Worm (Caenorhabditis elegans): ENCODE data around the gene del-2.
A peak's percentile ranks its signal among the peaks of the same experiment; 100 is the strongest.

Gene del-2

DNA sequence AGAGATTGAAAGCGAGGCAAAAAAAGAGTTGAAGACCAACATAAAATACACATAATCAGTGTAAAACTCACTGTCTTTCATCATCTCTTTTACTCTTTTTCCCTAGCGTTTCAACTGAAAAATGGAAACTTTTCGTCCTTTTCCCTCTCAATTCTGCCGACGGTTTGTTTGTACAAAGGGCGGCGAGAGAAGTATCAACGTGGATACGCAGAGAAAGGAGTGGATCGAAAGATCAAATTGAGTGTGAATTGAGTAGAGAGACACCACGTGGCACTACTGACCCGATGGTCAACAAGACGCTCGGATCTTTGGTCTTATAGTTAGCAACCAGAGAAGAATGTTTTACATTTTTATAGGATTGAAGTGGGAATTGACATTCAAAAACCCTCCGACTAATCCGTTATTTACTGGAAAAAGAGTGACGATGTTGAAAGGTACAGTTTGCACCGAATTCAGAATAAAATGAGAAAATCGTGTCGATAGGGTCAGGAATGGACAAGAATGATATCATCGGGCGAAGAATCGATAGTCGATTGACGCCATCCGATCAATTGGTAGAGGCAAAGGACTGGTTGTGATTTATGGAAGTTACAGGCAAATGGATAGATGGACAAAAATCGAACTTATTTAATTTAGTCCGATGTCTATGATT, 29.3 kb upstream of the del-2 start:
- no peak for TF ChIP-seq nhr-41 (GFP tag; IDR thresholded peaks at IDR 0.05)
- TF ChIP-seq zip-2 (tag; optimal IDR thresholded peaks at IDR 0.05), result peak; percentile 33
- TF ChIP-seq spr-1 (tag; optimal IDR thresholded peaks at IDR 0.05), result no peak
- TF ChIP-seq nhr-77 (tag; optimal IDR thresholded peaks at IDR 0.05), result peak; percentile 86
- no peak for TF ChIP-seq egl-27 (tag; optimal IDR thresholded peaks at IDR 0.05)
- no peak for TF ChIP-seq gei-8 (GFP tag; optimal IDR thresholded peaks at IDR 0.05)
- peak; percentile 94 for TF ChIP-seq dve-1 (tag; optimal IDR thresholded peaks at IDR 0.05; ENCODE audit: insufficient read depth)
- TF ChIP-seq duxl-1 (tag; optimal IDR thresholded peaks at IDR 0.05; ENCODE audit: poor library complexity), result peak; percentile 45
- peak; percentile 13 for TF ChIP-seq rbr-2 (tag; optimal IDR thresholded peaks at IDR 0.05)
- TF ChIP-seq unc-130 (GFP tag; optimal IDR thresholded peaks at IDR 0.05), result no peak
- TF ChIP-seq lsy-2 (tag; optimal IDR thresholded peaks at IDR 0.05), result peak in 1 of 2 experiments; percentile 68
- peak; percentile 77 for TF ChIP-seq hlh-30 (tag; optimal IDR thresholded peaks at IDR 0.05; ENCODE audit: insufficient read depth)
- no peak for TF ChIP-seq dpl-1 (GFP tag; optimal IDR thresholded peaks at IDR 0.05)
- peak; percentile 12 for TF ChIP-seq F10B5.3 (tag; optimal IDR thresholded peaks at IDR 0.05)
- peak; percentile 84 for TF ChIP-seq hlh-11 (tag; optimal IDR thresholded peaks at IDR 0.05)
- peak; percentile 71 for TF ChIP-seq mep-1 (tag; optimal IDR thresholded peaks at IDR 0.05)
- 0 out of 2 replicates have a peak, but pooled peaks have one; percentile 12 for TF ChIP-seq lin-1 (GFP tag; IDR thresholded peaks at IDR 0.05)
- peak; percentile 78 for TF ChIP-seq nhr-28 (tag; optimal IDR thresholded peaks at IDR 0.05)
- TF ChIP-seq ceh-44 (GFP tag; IDR thresholded peaks at IDR 0.05), result no peak
- TF ChIP-seq mdl-1 (tag; optimal IDR thresholded peaks at IDR 0.05), result peak; percentile 64 to 84
- TF ChIP-seq unc-62 (GFP tag; optimal IDR thresholded peaks at IDR 0.05 in 1 of 2), result peak in 1 of 2 experiments; percentile 95
- no peak for TF ChIP-seq unc-62 (tag; optimal IDR thresholded peaks at IDR 0.05)
- peak in 1 of 2 experiments; percentile 39 for TF ChIP-seq daf-16 (GFP tag; optimal IDR thresholded peaks at IDR 0.05)
- TF ChIP-seq daf-16 (tag; optimal IDR thresholded peaks at IDR 0.05), result peak; percentile 84
- peak; percentile 93 for TF ChIP-seq aha-1 (tag)
- TF ChIP-seq nhr-76 (tag; optimal IDR thresholded peaks at IDR 0.05), result no peak
- TF ChIP-seq pha-4 (GFP tag; IDR thresholded peaks at IDR 0.05), result peak; percentile 57; the same call in 1 of the 2 replicates
- peak; percentile 91 for TF ChIP-seq pha-4 (tag; optimal IDR thresholded peaks at IDR 0.05)
- TF ChIP-seq hif-1 (tag; optimal IDR thresholded peaks at IDR 0.05), result peak in 1 of 2 experiments; percentile 37
- TF ChIP-seq T20F7.1 (GFP tag; optimal IDR thresholded peaks at IDR 0.05), result no peak
- TF ChIP-seq mes-2 (tag; optimal IDR thresholded peaks at IDR 0.05; ENCODE audit: poor library complexity, severe bottlenecking), result peak; percentile 5
- peak; percentile 24 for TF ChIP-seq nhr-11 (tag; optimal IDR thresholded peaks at IDR 0.05)
- TF ChIP-seq pqm-1 (tag; optimal IDR thresholded peaks at IDR 0.05), result peak; percentile 79
- no peak for TF ChIP-seq ama-1 (optimal IDR thresholded peaks at IDR 0.05)
- peak; percentile 86 for TF ChIP-seq mxl-3 (GFP tag; optimal IDR thresholded peaks at IDR 0.05)
- peak; percentile 30 for TF ChIP-seq nhr-10 (tag; optimal IDR thresholded peaks at IDR 0.05)
- TF ChIP-seq hmg-1.1 (GFP tag; IDR thresholded peaks at IDR 0.05), result 0 out of 2 replicates have a peak, but pooled peaks have one; percentile 29
- TF ChIP-seq Y48G9A.11 (GFP tag; IDR thresholded peaks at IDR 0.05), result no peak
- TF ChIP-seq dmd-6 (GFP tag; IDR thresholded peaks at IDR 0.05), result peak; percentile 86
- TF ChIP-seq nhr-48 (tag; optimal IDR thresholded peaks at IDR 0.05), result peak; percentile 82
- TF ChIP-seq Y75B8A.6 (GFP tag; IDR thresholded peaks at IDR 0.05), result no peak

DNA sequence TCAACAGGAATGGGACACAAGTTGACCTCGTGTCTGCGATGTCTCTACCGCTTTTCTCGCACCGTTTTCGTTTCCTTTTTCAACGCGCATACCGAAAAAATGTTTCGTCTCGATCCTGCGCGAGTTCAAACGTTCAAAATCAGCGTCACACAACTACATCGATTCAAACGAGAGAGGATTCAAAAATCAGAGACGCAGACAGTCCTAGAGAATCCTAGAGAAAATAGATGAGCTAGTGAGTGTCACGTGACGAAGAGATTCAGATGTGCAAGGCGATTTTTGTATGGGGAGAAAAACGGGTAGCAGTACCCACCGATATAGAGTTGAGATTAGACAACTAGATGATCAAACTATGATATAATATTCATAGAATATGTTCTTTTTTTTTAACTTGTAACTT, 28.1 kb upstream of the del-2 start:
- TF ChIP-seq tra-1 (GFP tag; IDR thresholded peaks at IDR 0.05) (no peak), Y5F2A.4 (GFP tag; optimal IDR thresholded peaks at IDR 0.05) (no peak), F37D6.2 (tag; optimal IDR thresholded peaks at IDR 0.05) (no peak), lin-1 (GFP tag; IDR thresholded peaks at IDR 0.05) (no peak), ces-1 (GFP tag; optimal IDR thresholded peaks at IDR 0.05) (no peak), nhr-76 (tag; optimal IDR thresholded peaks at IDR 0.05) (no peak), mep-1 (tag; optimal IDR thresholded peaks at IDR 0.05) (peak; percentile 5), F44E2.7 (GFP tag; IDR thresholded peaks at IDR 0.05) (no peak), ZK546.5 (tag; optimal IDR thresholded peaks at IDR 0.05) (no peak), zip-11 (GFP tag; IDR thresholded peaks at IDR 0.05) (no peak), spr-3 (GFP tag; optimal IDR thresholded peaks at IDR 0.05) (no peak), ZK337.2 (GFP tag; IDR thresholded peaks at IDR 0.05) (no peak), nhr-77 (tag; optimal IDR thresholded peaks at IDR 0.05) (no peak), hmg-1.1 (GFP tag; IDR thresholded peaks at IDR 0.05) (peak; percentile 43; the same call in 1 of the 2 replicates), saeg-2 (GFP tag; IDR thresholded peaks at IDR 0.05) (0 out of 2 replicates have a peak, but pooled peaks have one; percentile 42), Y48G9A.11 (GFP tag; IDR thresholded peaks at IDR 0.05) (no peak), set-16 (GFP tag; IDR thresholded peaks at IDR 0.05) (no peak)
